Worm (Caenorhabditis elegans) whole organism, L1 larva: ENCODE data around the gene alh-7.

Experiments used
- aly-2 ChIP-seq: fragments of 150-350 bp; optimal IDR thresholded peaks from 2 replicates; lab custom pipeline; 2014; ENCODE audit warnings: missing biosample characterization, missing genetic modification characterization
- ama-1 ChIP-seq: fragments of 150-350 bp; optimal IDR thresholded peaks from 2 replicates; lab custom pipeline; 2014
- hpl-2 ChIP-seq: fragments of 150-350 bp; optimal IDR thresholded peaks from 2 replicates; lab custom pipeline; 2014; ENCODE audit warnings: missing biosample characterization, missing genetic modification reagents, missing genetic modification characterization
- mdl-1 ChIP-seq, 2 experiments: fragments of 150-350 bp; optimal IDR thresholded peaks; 2 replicates each; lab custom pipeline; 2014 to 2017; ENCODE audit warnings: missing biosample characterization in 2 of 2, missing genetic modification characterization in 2 of 2, inconsistent platforms in 1 of 2

DNA sequence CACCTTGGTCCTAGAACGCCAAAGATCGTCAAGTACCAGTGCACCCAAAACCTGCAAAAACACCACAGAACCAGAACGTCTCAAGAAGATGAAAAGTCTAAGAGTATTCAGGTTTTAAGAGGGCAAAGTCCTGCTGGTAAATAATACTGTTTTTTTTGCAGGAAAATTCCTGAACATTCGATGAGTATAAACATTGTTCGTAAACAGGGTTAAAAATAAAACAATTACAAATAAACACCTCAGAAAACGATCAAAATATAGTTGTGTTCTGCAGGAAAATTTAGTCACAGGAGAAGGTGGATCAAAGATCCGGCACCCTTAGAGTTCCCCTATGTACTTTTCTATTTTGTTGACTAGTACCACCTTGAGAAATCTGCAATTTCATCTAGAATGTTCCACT lies 20.9 kb downstream of the alh-7 start:
- TF ChIP-seq ama-1 (lab: Kevin White, UChicago) (no peak), hpl-2 (GFP tag; lab: Kevin White, UChicago) (no peak), mdl-1 (tag; optimal IDR thresholded peaks at IDR 0.05; lab: Kevin White, UChicago) (no peak), aly-2 (tag; lab: Kevin White, UChicago) (no peak)
